Worm (Caenorhabditis elegans) whole organism, L3 larva: ENCODE measurements around the gene Y75B8A.63.

Source experiments
- ceh-16 ChIP-seq: sonication (generic microtip); optimal IDR thresholded peaks from 2 replicates; lab custom pipeline; 2017; ENCODE audit warnings: missing biosample characterization, missing genetic modification characterization
- ceh-28 ChIP-seq: fragments of 150-350 bp; optimal IDR thresholded peaks from 2 replicates; lab custom pipeline; 2014; ENCODE audit warnings: missing biosample characterization, missing genetic modification reagents, missing genetic modification characterization
- daf-12 ChIP-seq: fragments of 150-350 bp; optimal IDR thresholded peaks from 2 replicates; lab custom pipeline; 2014; ENCODE audit warnings: missing biosample characterization, missing genetic modification reagents, missing genetic modification characterization
- jun-1 ChIP-seq: fragments of 150-350 bp; optimal IDR thresholded peaks from 2 replicates; lab custom pipeline; 2014; ENCODE audit warnings: missing biosample characterization, missing genetic modification reagents, missing genetic modification characterization
- lsy-12 ChIP-seq: sonication (generic microtip); optimal IDR thresholded peaks from 2 replicates; lab custom pipeline; 2016; ENCODE audit warnings: mild to moderate bottlenecking, missing genetic modification characterization, missing compliant biosample characterization
- nhr-11 ChIP-seq: fragments of 150-350 bp; optimal IDR thresholded peaks from 2 replicates; lab custom pipeline; 2014; ENCODE audit warnings: missing biosample characterization, missing genetic modification characterization
- nhr-237 ChIP-seq: fragments of 150-350 bp; optimal IDR thresholded peaks from 2 replicates; lab custom pipeline; 2014; ENCODE audit warnings: missing biosample characterization, missing genetic modification characterization
- nhr-77 ChIP-seq: fragments of 150-350 bp; optimal IDR thresholded peaks from 2 replicates; lab custom pipeline; 2014; ENCODE audit warnings: missing biosample characterization, missing genetic modification characterization
- sea-2 ChIP-seq: fragments of 150-350 bp; sonication (generic microtip); optimal IDR thresholded peaks from 4 replicates; lab custom pipeline; 2014; ENCODE audit warnings: missing biosample characterization, missing genetic modification reagents, missing genetic modification characterization
- snpc-4 ChIP-seq: fragments of 150-350 bp; optimal IDR thresholded peaks from 2 replicates; lab custom pipeline; 2014; ENCODE audit warnings: missing biosample characterization, missing genetic modification characterization
- tbx-2 ChIP-seq: sonication (generic microtip); optimal IDR thresholded peaks from 2 replicates; lab custom pipeline; 2016; ENCODE audit warnings: mild to moderate bottlenecking, missing genetic modification characterization, missing compliant biosample characterization
- unc-39 ChIP-seq: sonication (generic microtip); optimal IDR thresholded peaks from 4 replicates; lab custom pipeline; 2017; ENCODE audit warnings: missing biosample characterization, missing genetic modification characterization
- zag-1 ChIP-seq: fragments of 150-350 bp; optimal IDR thresholded peaks from 2 replicates; lab custom pipeline; 2014; ENCODE audit warnings: missing biosample characterization, missing genetic modification characterization

- no peak for TF ChIP-seq nhr-11 (tag; lab: Kevin White, UChicago)
- TF ChIP-seq tbx-2: no peak
- TF ChIP-seq jun-1 (tag; lab: Kevin White, UChicago): no peak
- TF ChIP-seq zag-1: no peak
- TF ChIP-seq ceh-28 (tag; lab: Kevin White, UChicago): no peak
- no peak for TF ChIP-seq nhr-237 (tag; lab: Kevin White, UChicago)
- no peak for TF ChIP-seq ceh-16 (tag; lab: Kevin White, UChicago)
- no peak for TF ChIP-seq lsy-12
- no peak for TF ChIP-seq unc-39 (tag; lab: Kevin White, UChicago)
- TF ChIP-seq sea-2 (GFP tag; lab: Kevin White, UChicago): no peak
- TF ChIP-seq snpc-4 (tag; lab: Kevin White, UChicago): no peak
- TF ChIP-seq nhr-77 (tag; lab: Kevin White, UChicago): no peak
- no peak for TF ChIP-seq daf-12 (tag; lab: Kevin White, UChicago)
These were observed 17.2 kb downstream of the Y75B8A.63 start for ce11 chrIII:12344940-12345339.
